Fruit fly (Drosophila melanogaster): ENCODE measurements around the gene CG17343.

Gene CG17343

DNA sequence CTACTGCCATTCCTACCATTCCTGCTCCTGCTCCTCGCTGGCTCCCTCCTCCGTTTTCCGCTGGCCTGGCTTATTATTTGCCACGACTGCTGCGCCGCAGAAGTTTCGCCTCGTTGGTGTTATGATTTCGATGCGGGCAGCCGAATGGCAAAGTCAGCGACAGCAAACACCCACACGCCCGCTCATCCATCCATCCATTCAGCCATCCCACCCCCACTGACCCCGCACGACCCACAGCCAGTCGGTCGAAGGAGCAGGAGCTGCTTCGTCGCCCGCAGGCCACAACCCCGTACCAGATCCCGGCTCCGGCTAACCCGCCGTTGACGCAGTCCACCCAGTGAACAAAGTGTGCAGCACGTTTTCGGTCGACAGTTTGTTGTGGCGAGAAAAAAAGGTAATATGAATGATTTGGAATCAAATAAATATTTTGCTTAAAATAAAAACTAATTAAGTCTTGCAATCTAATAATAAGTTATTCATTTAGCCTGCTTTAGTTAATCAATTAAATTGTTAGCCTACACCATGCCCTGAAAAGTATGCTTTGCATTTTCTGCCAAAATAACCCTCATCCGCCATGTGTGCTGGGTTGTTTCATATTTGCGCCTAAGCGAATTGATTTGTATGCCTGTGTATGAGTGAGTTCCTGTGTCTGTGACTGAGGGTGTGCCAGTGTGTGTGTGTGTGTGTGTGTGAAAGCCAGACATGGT, 38.1 kb upstream of the CG17343 start (continued):
- TF ChIP-seq brk (GFP tag; optimal IDR thresholded peaks at IDR 0.05) (no peak), OdsH (GFP tag; optimal IDR thresholded peaks at IDR 0.05) (peak; percentile 38)

DNA sequence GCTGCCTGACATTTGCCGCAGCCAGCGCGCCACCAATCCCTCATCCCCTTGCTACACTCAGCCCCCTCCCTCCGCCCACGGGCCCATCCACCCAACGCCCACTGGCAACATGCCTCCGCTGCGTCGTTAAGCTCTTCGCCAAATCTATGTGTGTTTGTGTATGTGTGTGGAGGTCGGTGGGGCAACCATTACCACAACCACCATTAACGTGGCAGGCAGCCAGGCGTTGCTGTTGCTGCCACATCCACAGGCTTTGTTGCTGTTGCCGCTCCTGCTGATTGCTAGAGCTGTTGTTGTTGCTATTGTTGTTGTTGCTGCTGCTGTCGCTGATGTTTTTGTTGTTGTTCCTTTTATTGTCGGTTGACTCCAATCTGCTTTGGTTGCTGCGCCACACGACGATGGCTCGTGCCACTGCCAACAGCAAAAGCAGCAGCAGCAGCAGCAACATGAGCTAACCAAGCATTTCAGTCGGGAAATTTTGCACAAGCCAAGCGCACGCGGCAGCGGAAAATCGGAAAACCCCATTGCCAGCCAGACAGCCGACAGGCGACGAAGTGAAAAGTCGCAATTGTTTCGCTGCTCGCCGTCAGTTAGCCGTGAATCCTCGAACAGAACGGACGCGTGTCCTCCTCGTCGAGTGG, 37.4 kb upstream of the CG17343 start, which contains the start of gene Sidpn:
Gene Sidpn, plus strand, starts transcription at position 465 of the 641 bp plus-strand sequence.
- TF ChIP-seq CG32264 (GFP tag; optimal IDR thresholded peaks at IDR 0.05) (no peak), Dfd (GFP tag; optimal IDR thresholded peaks at IDR 0.05) (peak; percentile 89)

DNA sequence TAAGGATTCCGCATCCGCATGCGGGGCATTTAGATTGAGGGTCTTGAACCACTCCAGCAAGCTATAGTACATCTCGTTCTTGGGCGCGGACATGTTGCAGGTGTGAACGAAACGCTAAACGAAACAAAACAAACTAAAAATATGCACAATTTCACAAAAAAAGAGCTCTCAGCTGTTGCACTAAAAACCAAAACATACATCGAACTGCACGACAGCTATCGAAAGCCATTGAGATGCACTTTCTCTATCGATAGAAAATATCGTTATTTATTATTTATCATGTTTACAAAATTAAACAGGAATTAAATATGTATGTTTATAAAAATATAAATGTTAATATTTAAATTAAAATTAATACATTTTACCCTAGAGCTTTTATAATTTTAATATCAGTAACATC, 31.4 kb upstream of the CG17343 start, which contains the start of gene hook:
Gene hook, minus strand, starts transcription at position 211 of the 400 bp plus-strand sequence.
- peak; percentile 23 for TF ChIP-seq sage (GFP tag; optimal IDR thresholded peaks at IDR 0.05)
- no peak for TF ChIP-seq br (GFP tag; optimal IDR thresholded peaks at IDR 0.05)

DNA sequence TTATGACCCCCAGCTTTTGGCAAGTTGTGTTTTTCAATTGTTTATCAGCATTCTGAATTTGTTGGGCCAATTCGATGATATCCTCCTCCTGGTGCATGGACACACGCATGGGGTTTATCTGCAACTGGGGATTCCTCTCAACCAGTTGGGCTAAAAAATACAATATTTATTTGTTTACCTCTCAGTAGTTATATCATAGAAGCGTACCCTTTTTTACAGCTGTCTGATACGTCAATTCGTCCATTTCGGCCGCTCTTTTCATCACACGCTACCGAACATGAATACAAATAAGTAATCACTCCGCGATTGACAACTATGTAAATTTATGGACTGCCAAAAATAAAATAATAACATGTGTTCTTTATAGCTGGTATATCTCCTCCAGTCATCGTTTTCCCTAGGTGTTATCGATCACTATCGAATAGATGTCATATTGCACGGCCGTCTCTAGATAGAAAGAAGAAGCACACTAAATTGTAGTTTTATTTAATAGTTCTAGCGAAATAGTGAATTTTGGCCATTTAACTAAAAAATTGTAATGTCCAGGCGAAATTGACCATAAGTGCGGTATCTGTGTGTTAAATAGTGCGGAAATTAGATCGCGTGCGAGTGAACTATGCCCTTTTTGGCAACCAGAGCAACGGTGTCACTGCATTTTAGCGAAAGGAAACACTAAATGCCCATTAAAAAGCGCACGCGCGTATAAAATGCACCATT, 30.4 kb upstream of the CG17343 start, which contains the start of the genes mib2 and CG31800:
Gene mib2, plus strand, starts transcription at position 232 of the 717 bp plus-strand sequence.
Gene CG31800, minus strand, starts transcription at position 364 of the 717 bp plus-strand sequence.
- TF ChIP-seq dl (GFP tag; optimal IDR thresholded peaks at IDR 0.05; ENCODE audit: insufficient read depth in 1 of 2, partially characterized antibody in 2 of 2), result no peak
- TF ChIP-seq Rel (GFP tag; optimal IDR thresholded peaks at IDR 0.05), result no peak
- TF ChIP-seq Rel (tag; optimal IDR thresholded peaks at IDR 0.05), result peak; percentile 25
- peak; percentile 6 for TF ChIP-seq HLH106 (tag; optimal IDR thresholded peaks at IDR 0.05)
- no peak for TF ChIP-seq Hr78 (GFP tag; optimal IDR thresholded peaks at IDR 0.05)
- TF ChIP-seq foxo (GFP tag; optimal IDR thresholded peaks at IDR 0.05), result peak in 1 of 2 experiments; percentile 23
- TF ChIP-seq sv (GFP tag; optimal IDR thresholded peaks at IDR 0.05), result no peak
- peak; percentile 18 for TF ChIP-seq rgr (GFP tag; optimal IDR thresholded peaks at IDR 0.05)
- no peak for TF ChIP-seq psq (GFP tag; optimal IDR thresholded peaks at IDR 0.05)
- no peak for TF ChIP-seq Abd-B (GFP tag; optimal IDR thresholded peaks at IDR 0.05)
- peak; percentile 10 for TF ChIP-seq Jra (GFP tag; optimal IDR thresholded peaks at IDR 0.05)
- TF ChIP-seq pan (optimal IDR thresholded peaks at IDR 0.05), result no peak
- peak; percentile 19 for TF ChIP-seq h (GFP tag; optimal IDR thresholded peaks at IDR 0.05)
- peak; percentile 26 for TF ChIP-seq Hr83 (GFP tag; optimal IDR thresholded peaks at IDR 0.05; ENCODE audit: poor library complexity, severe bottlenecking)

DNA sequence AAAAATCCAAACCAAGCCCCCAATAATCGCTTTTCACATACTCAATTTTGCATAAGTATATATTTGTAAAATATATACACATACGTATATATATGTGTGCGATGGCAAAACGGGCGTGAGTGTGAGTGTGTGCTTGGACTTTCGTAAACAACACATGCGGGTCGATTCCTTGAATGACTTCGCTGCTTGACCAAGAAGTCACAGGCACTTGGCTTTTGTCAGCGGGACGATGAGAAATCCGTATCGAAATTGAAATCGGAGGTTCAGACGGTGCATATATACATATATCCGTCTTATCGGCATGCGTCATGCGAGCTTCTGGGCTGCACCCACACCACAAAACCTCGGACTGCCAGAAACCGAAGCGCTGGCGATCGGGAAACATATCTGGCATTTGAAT, 29.7 kb upstream of the CG17343 start:
- TF ChIP-seq pan (optimal IDR thresholded peaks at IDR 0.05) (no peak), Vsx2 (GFP tag; optimal IDR thresholded peaks at IDR 0.05; ENCODE audit: partially characterized antibody) (no peak), HLH106 (tag; optimal IDR thresholded peaks at IDR 0.05) (no peak), Dfd (GFP tag; optimal IDR thresholded peaks at IDR 0.05) (no peak), brk (GFP tag; optimal IDR thresholded peaks at IDR 0.05) (no peak), Rel (GFP tag; optimal IDR thresholded peaks at IDR 0.05) (no peak), Rel (tag; optimal IDR thresholded peaks at IDR 0.05) (no peak), Jra (GFP tag; optimal IDR thresholded peaks at IDR 0.05) (no peak), br (GFP tag; optimal IDR thresholded peaks at IDR 0.05) (no peak), Dif (GFP tag; optimal IDR thresholded peaks at IDR 0.05; ENCODE audit: partially characterized antibody) (no peak), CG32264 (GFP tag; optimal IDR thresholded peaks at IDR 0.05) (no peak), sage (GFP tag; optimal IDR thresholded peaks at IDR 0.05) (no peak), Hr83 (GFP tag; optimal IDR thresholded peaks at IDR 0.05; ENCODE audit: poor library complexity, severe bottlenecking) (no peak), usp (GFP tag; optimal IDR thresholded peaks at IDR 0.05) (no peak), Hr78 (GFP tag; optimal IDR thresholded peaks at IDR 0.05) (no peak)

DNA sequence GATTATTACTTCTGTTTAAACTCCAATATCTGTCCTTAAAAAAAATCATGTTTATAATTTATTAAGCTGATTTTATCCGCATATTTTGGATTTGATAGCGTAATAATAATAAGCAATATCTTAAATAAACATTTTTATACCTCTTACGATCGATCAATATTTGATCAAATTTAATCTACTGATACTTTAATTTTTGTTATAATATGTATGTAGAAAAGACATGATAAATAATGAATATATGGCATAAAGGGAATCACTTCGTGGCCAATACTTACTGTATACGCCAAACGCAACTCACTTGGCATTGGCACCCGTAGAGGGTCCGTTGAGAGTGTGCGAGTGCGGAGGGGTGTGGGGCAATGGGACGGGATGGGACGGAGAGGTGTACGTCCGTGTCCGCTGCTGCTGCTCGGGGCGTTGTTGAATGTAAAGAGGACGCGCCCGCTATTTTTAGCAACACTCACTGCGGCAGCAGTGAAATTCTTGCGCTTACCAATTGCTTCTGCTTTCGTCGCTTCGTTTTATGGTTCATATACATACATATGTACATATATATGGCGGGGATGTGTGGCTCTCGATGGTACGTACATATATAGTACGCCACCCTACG, 28.5 kb upstream of the CG17343 start:
- TF ChIP-seq Hr78 (GFP tag; optimal IDR thresholded peaks at IDR 0.05) (no peak), h (GFP tag; optimal IDR thresholded peaks at IDR 0.05) (peak; percentile 8), rgr (GFP tag; optimal IDR thresholded peaks at IDR 0.05) (no peak)
